Fruit fly (Drosophila melanogaster) whole organism, adult: ENCODE data around the gene CG14095.

Experiments used
- CG12768 ChIP-seq: fragments of 200-800 bp; sonication (Bioruptor generic); optimal IDR thresholded peaks from 2 replicates; lab custom pipeline; 2017; ENCODE audit warnings: missing biosample characterization, missing genetic modification characterization, mild to moderate bottlenecking, moderate library complexity, missing genetic modification reagents
- CG14711 ChIP-seq: fragments of 200-800 bp; sonication (Bioruptor generic); optimal IDR thresholded peaks from 2 replicates; lab custom pipeline; 2018; ENCODE audit warnings: missing biosample characterization, mild to moderate bottlenecking, missing genetic modification characterization, moderate library complexity
- CG1620 ChIP-seq: fragments of 200-800 bp; sonication (Bioruptor generic); optimal IDR thresholded peaks from 2 replicates; lab custom pipeline; 2016; ENCODE audit warnings: missing biosample characterization, missing genetic modification characterization
- CG33017 ChIP-seq: fragments of 200-800 bp; sonication (Bioruptor generic); optimal IDR thresholded peaks from 2 replicates; lab custom pipeline; 2018; ENCODE audit warnings: missing biosample characterization, mild to moderate bottlenecking, missing genetic modification characterization, moderate library complexity
- Crg-1 ChIP-seq: fragments of 200-800 bp; sonication (Bioruptor generic); optimal IDR thresholded peaks from 2 replicates; lab custom pipeline; 2016; ENCODE audit warnings: missing biosample characterization, missing genetic modification characterization
- Hr96 ChIP-seq: fragments of 200-800 bp; sonication (Bioruptor generic); optimal IDR thresholded peaks from 2 replicates; lab custom pipeline; 2016; ENCODE audit warnings: missing biosample characterization, missing genetic modification characterization
- bab1 ChIP-seq: fragments of 200-800 bp; sonication (Bioruptor generic); optimal IDR thresholded peaks from 3 replicates; lab custom pipeline; 2019; ENCODE audit warnings: missing biosample characterization, mild to moderate bottlenecking, missing genetic modification characterization, moderate library complexity
- kay ChIP-seq: fragments of 200-800 bp; sonication (Bioruptor generic); peaks from one replicate; lab custom pipeline; 2016; ENCODE audit warnings: missing biosample characterization, missing genetic modification characterization, borderline replicate concordance
- pad ChIP-seq: fragments of 200-800 bp; sonication (Bioruptor generic); optimal IDR thresholded peaks from 3 replicates; lab custom pipeline; 2017; ENCODE audit warnings: missing biosample characterization, missing genetic modification characterization, mild to moderate bottlenecking, moderate library complexity, missing genetic modification reagents
- toe ChIP-seq: fragments of 200-800 bp; sonication (Bioruptor generic); optimal IDR thresholded peaks from 2 replicates; lab custom pipeline; 2016; ENCODE audit warnings: missing biosample characterization, missing genetic modification characterization

dm6 chr3L:19497623-19498022 is 33.1 kb upstream of the CG14095 start, which contains the start of gene CG9449:
- TF ChIP-seq Crg-1 (GFP tag; lab: Kevin White, UChicago) (no peak), CG1620 (no peak), CG14711 (tag; lab: Kevin White, UChicago) (no peak), Hr96 (GFP tag; lab: Kevin White, UChicago) (no peak), toe (GFP tag; lab: Kevin White, UChicago) (no peak), CG12768 (no peak), pad (GFP tag; lab: Kevin White, UChicago) (no peak), CG33017 (tag; lab: Kevin White, UChicago) (no peak), kay (GFP tag; lab: Kevin White, UChicago) (no peak), bab1 (no peak)
